Fruit fly (Drosophila melanogaster): ENCODE data around the gene D12.

DNA sequence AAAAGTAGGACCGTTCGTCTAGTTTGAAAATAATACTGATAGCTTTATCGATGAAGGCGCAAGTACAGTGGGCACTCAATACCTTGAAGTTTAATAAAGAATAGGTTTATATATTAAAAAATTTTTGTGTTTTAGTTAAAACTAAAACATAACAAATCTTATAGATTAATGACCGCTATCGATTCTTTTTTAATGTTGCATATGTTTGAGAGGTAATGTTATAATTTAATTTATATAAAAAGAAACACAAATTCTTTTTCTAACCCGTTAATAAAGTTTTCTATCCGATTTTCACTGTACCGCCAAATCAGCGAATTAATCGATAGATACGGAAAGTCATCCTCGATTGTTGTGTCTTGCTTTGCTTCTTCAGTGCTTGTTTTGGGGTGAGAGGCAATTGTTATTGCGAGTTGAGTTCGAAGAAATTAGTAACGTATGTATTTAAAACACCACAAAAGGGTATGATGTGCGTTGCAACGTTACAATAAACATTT, 53.0 kb downstream of the D12 start, which contains the start of the genes Dad1 and CG13384:
- no peak for TF ChIP-seq CG8478 (optimal IDR thresholded peaks at IDR 0.05)
- no peak for TF ChIP-seq CTCF (optimal IDR thresholded peaks at IDR 0.05)
